Worm (Caenorhabditis elegans) whole organism, young adult: ENCODE measurements around the gene F41E7.9.

Source experiments
- B0261.1 ChIP-seq: sonication (generic microtip); optimal IDR thresholded peaks from 2 replicates; lab custom pipeline; 2016; ENCODE audit warnings: mild to moderate bottlenecking, missing genetic modification characterization, moderate library complexity, missing compliant biosample characterization
- C17E4.6 ChIP-seq: fragments of 200-800 bp; sonication (Bioruptor generic); IDR thresholded peaks from 2 replicates; pipeline ENCODE4 v1.3.6; 2022; ENCODE audit warnings: missing genetic modification reagents, missing genetic modification characterization, missing compliant biosample characterization
- F52B5.7 ChIP-seq: sonication (generic microtip); optimal IDR thresholded peaks from 2 replicates; lab custom pipeline; 2016; ENCODE audit warnings: mild to moderate bottlenecking, missing genetic modification characterization, missing compliant biosample characterization
- ZK185.1 ChIP-seq: sonication (generic microtip); optimal IDR thresholded peaks from 2 replicates; lab custom pipeline; 2016; ENCODE audit warnings: mild to moderate bottlenecking, missing genetic modification characterization, missing compliant biosample characterization; ENCODE audit not compliant: poor library complexity, severe bottlenecking
- atf-7 ChIP-seq: sonication (generic microtip); optimal IDR thresholded peaks from 2 replicates; lab custom pipeline; 2017; ENCODE audit warnings: mild to moderate bottlenecking, missing genetic modification characterization, missing compliant biosample characterization
- bed-2 ChIP-seq: fragments of 200-800 bp; sonication (Bioruptor generic); IDR thresholded peaks from 2 replicates; pipeline ENCODE4 v1.3.6; 2022; ENCODE audit warnings: missing genetic modification reagents, missing genetic modification characterization, missing compliant biosample characterization
- cebp-2 ChIP-seq: fragments of 200-800 bp; sonication (Bioruptor generic); IDR thresholded peaks from 2 replicates; pipeline ENCODE4 v1.3.6; 2022; ENCODE audit warnings: missing genetic modification characterization, missing compliant biosample characterization
- ceh-100 ChIP-seq: fragments of 200-800 bp; sonication (Bioruptor generic); IDR thresholded peaks from 2 replicates; pipeline ENCODE4 v1.3.6; 2022; ENCODE audit warnings: missing genetic modification reagents, missing genetic modification characterization, missing compliant biosample characterization
- ceh-58 ChIP-seq: fragments of 200-800 bp; sonication (Bioruptor generic); IDR thresholded peaks from 2 replicates; pipeline ENCODE4 v1.3.6; 2022; ENCODE audit warnings: missing genetic modification characterization, missing compliant biosample characterization
- ceh-79 ChIP-seq: sonication (generic microtip); optimal IDR thresholded peaks from 2 replicates; lab custom pipeline; 2017; ENCODE audit warnings: mild to moderate bottlenecking, missing genetic modification characterization, missing compliant biosample characterization
- ceh-91 ChIP-seq: fragments of 200-800 bp; sonication (Bioruptor generic); IDR thresholded peaks from 2 replicates; pipeline ENCODE4 v1.3.6; 2022; ENCODE audit warnings: missing genetic modification reagents, missing genetic modification characterization, missing compliant biosample characterization
- chd-7 ChIP-seq: sonication (generic microtip); optimal IDR thresholded peaks from 2 replicates; lab custom pipeline; 2016; ENCODE audit warnings: mild to moderate bottlenecking, missing genetic modification characterization, moderate library complexity, missing compliant biosample characterization
- egl-44 ChIP-seq: fragments of 200-800 bp; sonication (Bioruptor generic); IDR thresholded peaks from 2 replicates; pipeline ENCODE4 v1.3.6; 2022; ENCODE audit warnings: missing genetic modification reagents, missing genetic modification characterization, missing compliant biosample characterization
- egrh-3 ChIP-seq: fragments of 200-800 bp; sonication (Bioruptor generic); IDR thresholded peaks from 2 replicates; pipeline ENCODE4 v1.3.6; 2022; ENCODE audit warnings: missing genetic modification reagents, missing genetic modification characterization, missing compliant biosample characterization
- hrde-1 ChIP-seq: sonication (generic microtip); optimal IDR thresholded peaks from 2 replicates; lab custom pipeline; 2016; ENCODE audit warnings: missing genetic modification characterization, mild to moderate bottlenecking, missing compliant biosample characterization, moderate library complexity, missing genotype, missing genetic modification reagents, borderline replicate concordance
- lin-26 ChIP-seq: fragments of 200-800 bp; sonication (Bioruptor generic); IDR thresholded peaks from 2 replicates; pipeline ENCODE4 v1.3.6; 2022; ENCODE audit warnings: missing genetic modification reagents, missing genetic modification characterization, missing compliant biosample characterization
- lin-54 ChIP-seq: fragments of 200-800 bp; sonication (Bioruptor generic); optimal IDR thresholded peaks from 2 replicates; lab custom pipeline; 2018; ENCODE audit warnings: mild to moderate bottlenecking, missing genetic modification characterization, missing compliant biosample characterization
- lsl-1 ChIP-seq: fragments of 200-800 bp; sonication (Bioruptor generic); optimal IDR thresholded peaks from 2 replicates; lab custom pipeline; 2018; ENCODE audit warnings: mild to moderate bottlenecking, missing genetic modification characterization, moderate library complexity, missing compliant biosample characterization
- madf-3 ChIP-seq: fragments of 200-800 bp; sonication (Bioruptor generic); IDR thresholded peaks from 2 replicates; pipeline ENCODE4 v1.3.6; 2022; ENCODE audit warnings: missing genetic modification reagents, missing genetic modification characterization, missing compliant biosample characterization
- mcd-1 ChIP-seq: fragments of 200-800 bp; sonication (Bioruptor generic); IDR thresholded peaks from 2 replicates; pipeline ENCODE4 v1.3.6; 2022; ENCODE audit warnings: missing genetic modification reagents, missing genetic modification characterization, missing compliant biosample characterization
- mel-28 ChIP-seq: sonication (generic microtip); optimal IDR thresholded peaks from 2 replicates; lab custom pipeline; 2016; ENCODE audit warnings: borderline replicate concordance, mild to moderate bottlenecking, missing genetic modification characterization, missing compliant biosample characterization
- nhr-120 ChIP-seq: fragments of 200-800 bp; sonication (Bioruptor generic); IDR thresholded peaks from 2 replicates; pipeline ENCODE4 v1.3.6; 2022; ENCODE audit warnings: missing genetic modification characterization, missing compliant biosample characterization
- nhr-80 ChIP-seq: sonication (generic microtip); optimal IDR thresholded peaks from 2 replicates; lab custom pipeline; 2016; ENCODE audit warnings: missing genetic modification characterization, missing compliant biosample characterization
- pha-4 ChIP-seq: fragments of 150-350 bp; sonication (generic microtip); optimal IDR thresholded peaks from 2 replicates; lab custom pipeline; 2014; ENCODE audit warnings: missing biosample characterization, missing genetic modification reagents, missing genetic modification characterization
- rcor-1 ChIP-seq: fragments of 200-800 bp; sonication (Bioruptor generic); IDR thresholded peaks from 2 replicates; pipeline ENCODE4 v1.3.6; 2022; ENCODE audit warnings: missing genetic modification reagents, missing genetic modification characterization, missing compliant biosample characterization
- rpc-1 ChIP-seq, 2 experiments: fragments of 150-350 bp in 1 of 2; sonication (generic microtip) in 1 of 2; optimal IDR thresholded peaks; 2 replicates each; lab custom pipeline; 2014 to 2018; ENCODE audit warnings: missing biosample characterization in 1 of 2, missing genetic modification characterization in 1 of 2, missing genetic modification reagents in 1 of 2, missing genotype in 1 of 2
- sdz-38 ChIP-seq: sonication (generic microtip); optimal IDR thresholded peaks from 2 replicates; lab custom pipeline; 2016; ENCODE audit warnings: missing genotype, missing genetic modification characterization, missing compliant biosample characterization
- tbp1 ChIP-seq: fragments of 200-800 bp; sonication (Bioruptor generic); optimal IDR thresholded peaks from 2 replicates; lab custom pipeline; 2018; ENCODE audit warnings: mild to moderate bottlenecking, missing genetic modification characterization, missing compliant biosample characterization
- tbx-9 ChIP-seq: sonication (generic microtip); optimal IDR thresholded peaks from 2 replicates; lab custom pipeline; 2016; ENCODE audit warnings: borderline replicate concordance, missing genetic modification characterization, inconsistent platforms, missing compliant biosample characterization
- ztf-18 ChIP-seq: sonication (generic microtip); optimal IDR thresholded peaks from 2 replicates; lab custom pipeline; 2016; ENCODE audit warnings: missing genotype, mild to moderate bottlenecking, missing genetic modification characterization, missing compliant biosample characterization
- ztf-25 ChIP-seq: fragments of 200-800 bp; sonication (Bioruptor generic); IDR thresholded peaks from 2 replicates; pipeline ENCODE4 v1.3.6; 2022; ENCODE audit warnings: missing genetic modification reagents, missing genetic modification characterization, missing compliant biosample characterization
- ztf-28 ChIP-seq: fragments of 200-800 bp; sonication (Bioruptor generic); IDR thresholded peaks from 2 replicates; pipeline ENCODE4 v1.3.6; 2022; ENCODE audit warnings: missing genetic modification reagents, missing genetic modification characterization, missing compliant biosample characterization

Gene F41E7.9

DNA sequence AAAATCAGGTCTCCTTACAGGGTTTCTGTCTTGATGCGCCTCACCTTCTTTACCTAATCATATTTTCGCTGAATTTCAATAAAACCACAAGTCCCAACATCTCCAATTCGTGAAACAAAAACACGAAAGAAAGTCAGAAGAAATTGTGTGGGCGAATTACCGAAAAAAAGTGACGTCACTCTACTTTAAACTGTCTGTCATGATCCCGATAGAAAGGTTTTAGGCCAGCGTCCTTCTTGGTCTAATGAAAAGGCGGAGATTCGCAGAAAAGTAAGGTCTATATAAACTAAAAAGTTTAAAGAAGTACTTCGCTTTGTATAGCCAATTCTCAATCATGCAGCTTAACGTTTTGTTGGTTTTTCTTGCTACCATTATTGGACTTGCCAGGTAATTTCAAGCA, 9.5 kb downstream of the F41E7.9 start, which contains the start of gene cnc-8:
Gene cnc-8 (plus strand): TSS at position 307 of the 400 bp plus-strand sequence.
- TF ChIP-seq atf-7 (tag; lab: Kevin White, UChicago) (peak; percentile 70), ZK185.1 (no peak)
- TF ChIP-seq, all 124 proteins: peak for 1

DNA sequence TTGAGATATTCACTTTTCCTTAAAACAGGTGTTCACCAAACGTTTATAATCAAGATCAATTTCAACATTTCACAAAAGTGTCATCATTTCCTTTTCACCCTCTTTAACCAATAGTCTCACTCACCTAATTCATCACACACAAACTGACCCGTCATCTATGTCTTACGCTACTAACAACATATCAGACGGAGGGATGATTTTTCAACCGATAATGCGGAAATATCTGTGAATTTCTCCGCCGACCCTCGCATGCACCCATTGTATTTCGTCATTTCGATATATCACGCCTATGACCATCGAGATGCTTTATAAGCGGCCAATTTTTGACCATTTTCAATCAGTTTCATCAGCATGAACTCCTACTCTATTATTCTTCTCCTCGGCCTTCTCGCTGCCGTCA, 11.6 kb downstream of the F41E7.9 start, which contains the start of gene fipr-21:
Gene fipr-21 (plus strand): TSS at position 352 of the 400 bp plus-strand sequence.
- TF ChIP-seq ZK185.1 (no peak), tbx-9 (tag; lab: Kevin White, UChicago) (no peak), B0261.1 (tag; lab: Kevin White, UChicago) (no peak), chd-7 (tag; lab: Kevin White, UChicago) (peak; percentile 22), madf-3 (GFP tag; lab: Robert Waterston, UW) (no peak)

DNA sequence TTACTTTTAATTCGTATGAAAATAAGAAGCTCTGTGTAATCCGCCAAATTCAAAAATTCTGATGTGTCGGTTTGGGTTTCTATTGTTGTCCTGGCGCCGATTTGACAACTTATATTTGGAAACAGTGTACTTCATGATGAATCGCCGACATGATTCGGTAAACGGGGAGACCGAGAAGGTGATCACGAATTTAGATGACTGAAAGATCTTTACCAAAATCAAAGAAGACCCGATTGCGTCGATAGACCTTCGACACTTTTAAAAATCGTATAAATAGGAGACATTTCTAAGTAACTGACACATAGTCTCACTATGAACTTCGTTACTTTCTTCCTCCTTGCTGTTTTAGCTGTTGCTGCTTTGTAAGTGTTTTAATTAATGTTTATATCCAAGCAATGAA, 13.4 kb downstream of the F41E7.9 start, which contains the start of gene fip-5:
Gene fip-5 (plus strand): TSS at position 312 of the 400 bp plus-strand sequence.
- TF ChIP-seq egrh-3 (GFP tag; lab: Robert Waterston, UW) (no peak), atf-7 (tag; lab: Kevin White, UChicago) (no peak), cebp-2 (GFP tag; lab: Robert Waterston, UW) (no peak), ceh-79 (tag; lab: Kevin White, UChicago) (no peak), hrde-1 (tag; lab: Kevin White, UChicago) (no peak), mel-28 (tag; lab: Kevin White, UChicago) (no peak), sdz-38 (tag; lab: Kevin White, UChicago) (no peak), lsl-1 (no peak), F52B5.7 (tag; lab: Kevin White, UChicago) (no peak), ceh-100 (GFP tag; lab: Robert Waterston, UW) (no peak), ztf-18 (tag; lab: Kevin White, UChicago) (no peak), ceh-58 (GFP tag; lab: Robert Waterston, UW) (no peak), B0261.1 (tag; lab: Kevin White, UChicago) (no peak), pha-4 (tag; lab: Kevin White, UChicago) (no peak)

DNA sequence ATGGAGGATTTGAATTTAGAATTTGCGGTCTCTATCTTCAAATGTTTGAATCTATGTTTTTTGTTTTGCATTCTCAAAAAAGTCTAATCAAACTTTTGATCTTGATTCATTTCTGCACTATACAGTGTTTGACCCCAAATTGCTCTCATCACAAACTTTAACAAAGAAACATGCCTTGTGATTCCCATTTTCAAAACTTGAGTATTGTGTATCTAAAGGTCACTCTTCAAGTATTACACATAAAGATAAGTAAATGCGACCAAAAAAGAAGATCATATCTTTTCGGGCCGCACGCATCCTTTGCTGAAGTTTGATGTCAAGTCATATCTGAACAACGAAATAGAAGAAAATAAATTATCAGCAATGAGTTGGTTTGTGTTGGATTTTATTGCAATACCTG, 13.9 kb downstream of the F41E7.9 start:
- TF ChIP-seq nhr-80 (no peak), ceh-91 (GFP tag; lab: Robert Waterston, UW) (no peak), tbp1 (GFP tag; lab: Kevin White, UChicago) (no peak), chd-7 (tag; lab: Kevin White, UChicago) (no peak), ztf-28 (GFP tag; lab: Robert Waterston, UW) (no peak), C17E4.6 (GFP tag; lab: Robert Waterston, UW) (no peak), bed-2 (no peak), mel-28 (tag; lab: Kevin White, UChicago) (no peak), lin-54 (GFP tag; lab: Kevin White, UChicago) (no peak), lsl-1 (no peak), ztf-25 (no peak)
- TF ChIP-seq, all 124 proteins: peak for 0

DNA sequence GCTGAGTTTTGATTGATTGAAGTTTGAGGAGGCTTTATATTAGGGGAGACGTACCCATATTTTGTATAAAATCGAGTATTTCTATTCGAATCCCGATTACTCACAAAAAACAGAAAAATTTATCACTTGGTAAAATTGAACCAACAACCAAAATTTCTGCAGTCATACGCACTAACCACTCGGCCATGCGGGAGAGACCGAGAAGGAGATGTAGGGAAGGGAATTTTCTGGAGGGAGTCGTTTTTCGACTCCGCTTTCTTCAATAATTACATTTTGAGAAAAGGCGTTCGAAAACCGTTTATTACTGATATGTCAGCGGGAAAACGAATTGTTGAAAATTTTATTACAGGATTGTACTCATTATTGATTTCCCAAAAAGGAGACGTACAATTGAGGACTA, 16.9 kb downstream of the F41E7.9 start:
- TF ChIP-seq mcd-1 (GFP tag; lab: Robert Waterston, UW) (0 out of 2 replicates have a peak, but pooled peaks have one; percentile 14), B0261.1 (tag; lab: Kevin White, UChicago) (peak; percentile 58), lin-26 (GFP tag; lab: Robert Waterston, UW) (peak; percentile 88), tbp1 (GFP tag; lab: Kevin White, UChicago) (peak; percentile 85), egl-44 (GFP tag; lab: Robert Waterston, UW) (0 out of 2 replicates have a peak, but pooled peaks have one; percentile 4), ceh-100 (GFP tag; lab: Robert Waterston, UW) (peak; percentile 31; the same call in 1 of the 2 replicates), rpc-1 (optimal IDR thresholded peaks at IDR 0.05; lab: Kevin White, UChicago) (peak; percentile 35), rpc-1 (tag; optimal IDR thresholded peaks at IDR 0.05; lab: Kevin White, UChicago) (peak; percentile 62), rcor-1 (GFP tag; lab: Robert Waterston, UW) (peak; percentile 61), cebp-2 (GFP tag; lab: Robert Waterston, UW) (0 out of 2 replicates have a peak, but pooled peaks have one; percentile 62), ztf-25 (peak; percentile 57; the same call in 1 of the 2 replicates), nhr-120 (0 out of 2 replicates have a peak, but pooled peaks have one; percentile 58)
